Worm (Caenorhabditis elegans) whole organism, L4/young adult: Measurements from ENCODE around the gene set-24.

ENCODE experiments used
- W03F9.2 ChIP-seq: fragments of 150-350 bp; optimal IDR thresholded peaks from 2 replicates; lab custom pipeline; 2014; ENCODE audit warnings: missing biosample characterization, missing genetic modification characterization
- dao-5 ChIP-seq: sonication (generic microtip); optimal IDR thresholded peaks from 2 replicates; lab custom pipeline; 2016; ENCODE audit warnings: missing genotype, missing genetic modification characterization, moderate library complexity, missing compliant biosample characterization
- him-1 ChIP-seq: sonication (generic microtip); optimal IDR thresholded peaks from 2 replicates; lab custom pipeline; 2016; ENCODE audit warnings: missing genotype, missing genetic modification reagents, missing genetic modification characterization, missing compliant biosample characterization

DNA sequence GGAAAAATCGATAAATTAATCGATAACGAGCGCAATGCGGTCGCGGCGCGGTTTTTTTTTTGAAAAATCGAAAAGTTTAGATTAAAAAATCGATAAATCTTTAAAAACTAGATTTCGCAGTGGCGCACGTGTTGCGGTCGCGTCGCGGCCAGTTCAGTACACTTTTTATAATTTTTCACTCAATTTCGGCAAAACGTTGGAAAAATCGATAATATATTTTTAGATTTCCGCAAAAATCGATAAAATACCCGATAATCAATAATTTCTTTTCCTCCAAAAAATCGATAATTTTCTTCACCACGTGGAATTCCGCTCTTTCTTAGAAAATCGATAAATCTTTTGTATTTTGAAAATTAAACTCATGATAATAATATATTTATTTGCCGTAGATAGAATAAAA is 45.8 kb upstream of the set-24 start:
- TF ChIP-seq dao-5 (tag; lab: Kevin White, UChicago): no peak
- TF ChIP-seq him-1 (tag; lab: Kevin White, UChicago): no peak
- TF ChIP-seq W03F9.2: no peak
